Worm (Caenorhabditis elegans) whole organism, L1 larva: ENCODE results near the gene F38B7.17.

ENCODE experiments used
- C04F5.9 ChIP-seq: sonication (generic microtip); optimal IDR thresholded peaks from 2 replicates; lab custom pipeline; 2016; ENCODE audit warnings: missing genetic modification characterization, missing compliant biosample characterization
- C16A3.4 ChIP-seq: fragments of 150-350 bp; optimal IDR thresholded peaks from 2 replicates; lab custom pipeline; 2014; ENCODE audit warnings: missing biosample characterization, missing genetic modification characterization
- F16B12.6 ChIP-seq: fragments of 150-350 bp; optimal IDR thresholded peaks from 2 replicates; lab custom pipeline; 2014; ENCODE audit warnings: missing biosample characterization, missing genetic modification characterization
- Y116A8C.19 ChIP-seq: sonication (generic microtip); optimal IDR thresholded peaks from 2 replicates; lab custom pipeline; 2016; ENCODE audit warnings: missing compliant biosample characterization, missing genetic modification characterization, borderline replicate concordance
- aha-1 ChIP-seq: fragments of 150-350 bp; optimal IDR thresholded peaks from 2 replicates; lab custom pipeline; 2014; ENCODE audit warnings: missing biosample characterization, missing genetic modification characterization
- alr-1 ChIP-seq: fragments of 200-800 bp; sonication (Bioruptor generic); optimal IDR thresholded peaks from 2 replicates; lab custom pipeline; 2018; ENCODE audit warnings: borderline replicate concordance, mild to moderate bottlenecking, missing genetic modification characterization, missing compliant biosample characterization
- ama-1 ChIP-seq: fragments of 150-350 bp; optimal IDR thresholded peaks from 2 replicates; lab custom pipeline; 2014
- blmp-1 ChIP-seq: fragments of 150-350 bp; optimal IDR thresholded peaks from 2 replicates; lab custom pipeline; 2014; ENCODE audit warnings: missing biosample characterization, missing genetic modification characterization
- ceh-8 ChIP-seq: fragments of 200-800 bp; sonication (Bioruptor generic); optimal IDR thresholded peaks from 2 replicates; lab custom pipeline; 2018; ENCODE audit warnings: mild to moderate bottlenecking, missing genetic modification characterization, moderate library complexity, missing compliant biosample characterization
- ces-1 ChIP-seq: fragments of 150-350 bp; optimal IDR thresholded peaks from 2 replicates; lab custom pipeline; 2014; ENCODE audit warnings: missing biosample characterization, missing genetic modification reagents, missing genetic modification characterization
- dpl-1 ChIP-seq, 3 experiments: fragments of 150-350 bp in 2 of 3; sonication (generic microtip) in 1 of 3; optimal IDR thresholded peaks; 2 replicates each; lab custom pipeline; 2014 to 2017; ENCODE audit warnings: missing biosample characterization in 3 of 3, missing genetic modification characterization in 3 of 3, missing genetic modification reagents in 3 of 3
- dsc-1 ChIP-seq: sonication (generic microtip); optimal IDR thresholded peaks from 2 replicates; lab custom pipeline; 2016; ENCODE audit warnings: mild to moderate bottlenecking, missing genetic modification characterization, missing compliant biosample characterization
- efl-3 ChIP-seq: fragments of 200-800 bp; sonication (Bioruptor generic); optimal IDR thresholded peaks from 2 replicates; lab custom pipeline; 2018; ENCODE audit warnings: mild to moderate bottlenecking, missing genetic modification characterization, missing compliant biosample characterization
- egl-27 ChIP-seq, 2 experiments: fragments of 150-350 bp in 1 of 2; sonication (generic microtip); optimal IDR thresholded peaks; 3 replicates each; lab custom pipeline; 2017 to 2018; ENCODE audit warnings: missing biosample characterization in 2 of 2, missing genetic modification characterization in 2 of 2, missing genetic modification reagents in 2 of 2
- elt-3 ChIP-seq, 6 experiments: fragments of 150-350 bp in 1 of 6; sonication (generic microtip); optimal IDR thresholded peaks; 2 replicates each; lab custom pipeline; 2017 to 2018; ENCODE audit warnings: missing biosample characterization in 6 of 6, missing genetic modification characterization in 6 of 6, inconsistent platforms in 1 of 6
- ets-5 ChIP-seq: fragments of 200-800 bp; sonication (Bioruptor generic); IDR thresholded peaks from 2 replicates; pipeline ENCODE4 v1.3.6; 2022; ENCODE audit warnings: missing genetic modification characterization, missing compliant biosample characterization
- fkh-4 ChIP-seq: sonication (generic microtip); optimal IDR thresholded peaks from 2 replicates; lab custom pipeline; 2016; ENCODE audit warnings: missing compliant biosample characterization, missing genetic modification characterization, borderline replicate concordance
- grh-1 ChIP-seq: fragments of 200-800 bp; sonication (Bioruptor generic); IDR thresholded peaks from 2 replicates; pipeline ENCODE4 v1.3.6; 2022; ENCODE audit warnings: missing genetic modification reagents, missing genetic modification characterization, missing compliant biosample characterization
- hpl-2 ChIP-seq: fragments of 150-350 bp; optimal IDR thresholded peaks from 2 replicates; lab custom pipeline; 2014; ENCODE audit warnings: missing biosample characterization, missing genetic modification reagents, missing genetic modification characterization
- lin-13 ChIP-seq: fragments of 150-350 bp; optimal IDR thresholded peaks from 2 replicates; lab custom pipeline; 2014; ENCODE audit warnings: missing biosample characterization, missing genetic modification reagents, missing genetic modification characterization
- lin-35 ChIP-seq, 2 experiments: fragments of 150-350 bp; optimal IDR thresholded peaks; 2 replicates each; lab custom pipeline; 2014; ENCODE audit warnings: missing biosample characterization in 2 of 2, missing genetic modification characterization in 2 of 2, missing genetic modification reagents in 2 of 2
- lir-3 ChIP-seq: sonication (generic microtip); optimal IDR thresholded peaks from 2 replicates; lab custom pipeline; 2016; ENCODE audit warnings: mild to moderate bottlenecking, missing genetic modification characterization, moderate library complexity, missing compliant biosample characterization; ENCODE audit not compliant: poor library complexity
- lsy-2 ChIP-seq, 2 experiments: fragments of 150-350 bp; optimal IDR thresholded peaks; 2 replicates each; lab custom pipeline; 2014; ENCODE audit warnings: missing biosample characterization in 2 of 2, missing genetic modification characterization in 2 of 2
- mdl-1 ChIP-seq, 2 experiments: fragments of 150-350 bp; optimal IDR thresholded peaks; 2 replicates each; lab custom pipeline; 2014 to 2017; ENCODE audit warnings: missing biosample characterization in 2 of 2, missing genetic modification characterization in 2 of 2, inconsistent platforms in 1 of 2
- mef-2 ChIP-seq: fragments of 150-350 bp; optimal IDR thresholded peaks from 2 replicates; lab custom pipeline; 2014; ENCODE audit warnings: missing biosample characterization, missing genetic modification characterization
- nhr-11 ChIP-seq: fragments of 150-350 bp; optimal IDR thresholded peaks from 2 replicates; lab custom pipeline; 2014; ENCODE audit warnings: missing biosample characterization, missing genetic modification characterization
- nhr-19 ChIP-seq: fragments of 200-800 bp; sonication (Bioruptor generic); conservative IDR thresholded peaks from 2 replicates; pipeline ENCODE4 v1.3.6; 2022; ENCODE audit warnings: missing genetic modification characterization, missing compliant biosample characterization
- nhr-20 ChIP-seq: sonication (generic microtip); optimal IDR thresholded peaks from 2 replicates; lab custom pipeline; 2016; ENCODE audit warnings: mild to moderate bottlenecking, missing genetic modification characterization, missing compliant biosample characterization
- nhr-28 ChIP-seq: fragments of 150-350 bp; optimal IDR thresholded peaks from 2 replicates; lab custom pipeline; 2014; ENCODE audit warnings: missing biosample characterization, missing genetic modification characterization
- nhr-47 ChIP-seq: sonication (generic microtip); optimal IDR thresholded peaks from 2 replicates; lab custom pipeline; 2016; ENCODE audit warnings: mild to moderate bottlenecking, missing genetic modification characterization, moderate library complexity, missing compliant biosample characterization
- nhr-71 ChIP-seq: sonication (generic microtip); optimal IDR thresholded peaks from 2 replicates; lab custom pipeline; 2016; ENCODE audit warnings: mild to moderate bottlenecking, missing genetic modification characterization, moderate library complexity, missing compliant biosample characterization
- nhr-77 ChIP-seq: fragments of 150-350 bp; optimal IDR thresholded peaks from 2 replicates; lab custom pipeline; 2014; ENCODE audit warnings: missing biosample characterization, missing genetic modification characterization
- nhr-84 ChIP-seq: sonication (generic microtip); optimal IDR thresholded peaks from 2 replicates; lab custom pipeline; 2017; ENCODE audit warnings: missing biosample characterization, missing genetic modification characterization
- nhr-85 ChIP-seq: sonication (generic microtip); peaks from one replicate; lab custom pipeline; 2016; ENCODE audit warnings: missing genetic modification characterization, inconsistent platforms, missing compliant biosample characterization
- pag-3 ChIP-seq: sonication (generic microtip); optimal IDR thresholded peaks from 2 replicates; lab custom pipeline; 2017; ENCODE audit warnings: missing genetic modification characterization, mild to moderate bottlenecking, missing compliant biosample characterization, antibody characterized with exemption, borderline replicate concordance; ENCODE audit not compliant: insufficient read depth
- pqm-1 ChIP-seq: sonication (generic microtip); optimal IDR thresholded peaks from 3 replicates; lab custom pipeline; 2017; ENCODE audit warnings: missing biosample characterization, missing genetic modification characterization
- rnt-1 ChIP-seq: sonication (generic microtip); optimal IDR thresholded peaks from 2 replicates; lab custom pipeline; 2016; ENCODE audit warnings: mild to moderate bottlenecking, missing genetic modification characterization, moderate library complexity, missing compliant biosample characterization
- skn-1 ChIP-seq: fragments of 150-350 bp; optimal IDR thresholded peaks from 2 replicates; lab custom pipeline; 2014; ENCODE audit warnings: missing biosample characterization, missing genetic modification characterization
- snpc-4 ChIP-seq: fragments of 150-350 bp; optimal IDR thresholded peaks from 2 replicates; lab custom pipeline; 2014; ENCODE audit warnings: missing biosample characterization, missing genetic modification characterization
- snu-23 ChIP-seq: sonication (generic microtip); optimal IDR thresholded peaks from 2 replicates; lab custom pipeline; 2016; ENCODE audit warnings: missing genetic modification characterization, missing compliant biosample characterization
- tbx-2 ChIP-seq: sonication (generic microtip); optimal IDR thresholded peaks from 2 replicates; lab custom pipeline; 2016; ENCODE audit warnings: missing genetic modification characterization, missing compliant biosample characterization
- tlp-1 ChIP-seq: fragments of 150-350 bp; optimal IDR thresholded peaks from 2 replicates; lab custom pipeline; 2014; ENCODE audit warnings: missing biosample characterization, missing genetic modification characterization
- unc-130 ChIP-seq: fragments of 150-350 bp; optimal IDR thresholded peaks from 2 replicates; lab custom pipeline; 2017; ENCODE audit warnings: missing biosample characterization, missing genetic modification characterization, inconsistent platforms
- unc-30 ChIP-seq: sonication (generic microtip); optimal IDR thresholded peaks from 2 replicates; lab custom pipeline; 2017; ENCODE audit warnings: missing biosample characterization, missing genetic modification characterization
- unc-62 ChIP-seq: fragments of 150-350 bp; optimal IDR thresholded peaks from 2 replicates; lab custom pipeline; 2014; ENCODE audit warnings: missing biosample characterization, missing genetic modification reagents, missing genetic modification characterization
- unc-86 ChIP-seq: sonication (generic microtip); optimal IDR thresholded peaks from 2 replicates; lab custom pipeline; 2016; ENCODE audit warnings: missing genetic modification characterization, missing compliant biosample characterization
- unc-98 ChIP-seq: fragments of 200-800 bp; sonication (Bioruptor generic); IDR thresholded peaks from 2 replicates; pipeline ENCODE4 v1.3.6; 2022; ENCODE audit warnings: missing genetic modification characterization, missing compliant biosample characterization
- vab-15 ChIP-seq: sonication (generic microtip); optimal IDR thresholded peaks from 2 replicates; lab custom pipeline; 2017; ENCODE audit warnings: missing genotype, mild to moderate bottlenecking, missing genetic modification characterization, missing compliant biosample characterization
- xbp-1 ChIP-seq: sonication (generic microtip); optimal IDR thresholded peaks from 2 replicates; lab custom pipeline; 2016; ENCODE audit warnings: missing genetic modification characterization, missing compliant biosample characterization
- zag-1 ChIP-seq: fragments of 150-350 bp; optimal IDR thresholded peaks from 2 replicates; lab custom pipeline; 2014; ENCODE audit warnings: missing biosample characterization, missing genetic modification characterization
- ztf-11 ChIP-seq, 2 experiments: sonication (generic microtip); optimal IDR thresholded peaks; 2 replicates each; lab custom pipeline; 2016 to 2017; ENCODE audit warnings: missing genetic modification characterization in 2 of 2, missing biosample characterization in 1 of 2, missing compliant biosample characterization in 1 of 2

F38B7.17 gene

ce11 chrV:11589433-11589832 lies 40.7 kb upstream of the F38B7.17 start, which contains the start of gene srx-82:
Gene srx-82, plus strand, starts transcription at chrV:11589733.
- TF ChIP-seq snpc-4 (no peak), mef-2 (tag; lab: Kevin White, UChicago) (no peak), alr-1 (tag; lab: Kevin White, UChicago) (no peak), ceh-8 (GFP tag; lab: Kevin White, UChicago) (no peak), nhr-11 (tag; lab: Kevin White, UChicago) (no peak), nhr-19 (GFP tag; lab: Robert Waterston, UW) (no peak), Y116A8C.19 (no peak)

- peak in 1 of 3 experiments; percentile 0 for TF ChIP-seq dpl-1 (GFP tag; optimal IDR thresholded peaks at IDR 0.05; lab: Kevin White, UChicago)
- no peak for TF ChIP-seq pag-3 (tag; lab: Kevin White, UChicago)
- no peak for TF ChIP-seq nhr-77 (tag; lab: Kevin White, UChicago)
- no peak for TF ChIP-seq F16B12.6 (tag; lab: Kevin White, UChicago)
- no peak for TF ChIP-seq ceh-8 (GFP tag; lab: Kevin White, UChicago)
- no peak for TF ChIP-seq C04F5.9 (tag; lab: Kevin White, UChicago)
- TF ChIP-seq lsy-2 (tag; optimal IDR thresholded peaks at IDR 0.05; lab: Kevin White, UChicago): no peak
- TF ChIP-seq mdl-1 (tag; optimal IDR thresholded peaks at IDR 0.05; lab: Kevin White, UChicago): no peak
- TF ChIP-seq blmp-1: no peak
- no peak for TF ChIP-seq ces-1 (GFP tag; lab: Kevin White, UChicago)
- TF ChIP-seq aha-1: no peak
- TF ChIP-seq nhr-84 (tag; lab: Kevin White, UChicago): no peak
- TF ChIP-seq nhr-47 (tag; lab: Kevin White, UChicago): peak; percentile 54
- TF ChIP-seq nhr-28 (tag; lab: Kevin White, UChicago): no peak
- no peak for TF ChIP-seq tlp-1 (tag; lab: Kevin White, UChicago)
- peak; percentile 80 for TF ChIP-seq nhr-71 (tag; lab: Kevin White, UChicago)
- peak; percentile 56 for TF ChIP-seq hpl-2 (GFP tag; lab: Kevin White, UChicago)
- TF ChIP-seq xbp-1 (tag; lab: Kevin White, UChicago): no peak
- peak; percentile 87 for TF ChIP-seq nhr-85 (tag; lab: Kevin White, UChicago)
- no peak for TF ChIP-seq unc-86 (tag; lab: Kevin White, UChicago)
- no peak for TF ChIP-seq lin-13 (GFP tag; lab: Kevin White, UChicago)
- TF ChIP-seq snu-23 (GFP tag; lab: Kevin White, UChicago): no peak
- no peak for TF ChIP-seq lin-35 (GFP tag; optimal IDR thresholded peaks at IDR 0.05; lab: Kevin White, UChicago)
- TF ChIP-seq C16A3.4 (tag; lab: Kevin White, UChicago): no peak
- peak; percentile 97 for TF ChIP-seq snpc-4
- TF ChIP-seq unc-130 (tag; lab: Kevin White, UChicago): no peak
- no peak for TF ChIP-seq ets-5 (GFP tag; lab: Robert Waterston, UW)
- TF ChIP-seq fkh-4 (tag; lab: Kevin White, UChicago): no peak
- TF ChIP-seq nhr-11 (tag; lab: Kevin White, UChicago): no peak
- TF ChIP-seq pqm-1: no peak
- peak in 1 of 6 experiments; percentile 16 for TF ChIP-seq elt-3 (tag; optimal IDR thresholded peaks at IDR 0.05; lab: Kevin White, UChicago)
- TF ChIP-seq skn-1 (tag; lab: Kevin White, UChicago): peak; percentile 11
- peak; percentile 75 for TF ChIP-seq nhr-20 (tag; lab: Kevin White, UChicago)
- no peak for TF ChIP-seq lir-3
- TF ChIP-seq efl-3 (GFP tag; lab: Kevin White, UChicago): no peak
- no peak for TF ChIP-seq dsc-1 (tag; lab: Kevin White, UChicago)
- no peak for TF ChIP-seq ama-1 (lab: Kevin White, UChicago)
- no peak for TF ChIP-seq unc-62 (GFP tag; lab: Kevin White, UChicago)
- no peak for TF ChIP-seq unc-30 (tag; lab: Kevin White, UChicago)
- no peak for TF ChIP-seq alr-1 (tag; lab: Kevin White, UChicago)
- no peak for TF ChIP-seq unc-98
- no peak for TF ChIP-seq zag-1 (tag; lab: Kevin White, UChicago)
- no peak for TF ChIP-seq vab-15 (tag; lab: Kevin White, UChicago)
- TF ChIP-seq ztf-11 (tag; optimal IDR thresholded peaks at IDR 0.05; lab: Kevin White, UChicago): no peak
- 0 out of 2 replicates have a peak, but pooled peaks have one; percentile 28 for TF ChIP-seq grh-1 (GFP tag; lab: Robert Waterston, UW)
- no peak for TF ChIP-seq egl-27 (tag; optimal IDR thresholded peaks at IDR 0.05; lab: Kevin White, UChicago)
- no peak for TF ChIP-seq tbx-2 (tag; lab: Kevin White, UChicago)
- no peak for TF ChIP-seq rnt-1 (tag; lab: Kevin White, UChicago)
These were observed 36.4 kb upstream of the F38B7.17 start for ce11 chrV:11585122-11585521.
